Fruit fly (Drosophila melanogaster): ENCODE data around the gene CG3226.

The CG3226 gene

dm6 chrX:6698248-6698812 lies 44.3 kb upstream of the CG3226 start, which contains the start of gene CG14440 (continued):
- no peak for TF ChIP-seq ase (GFP tag; IDR thresholded peaks at IDR 0.05)
- peak; percentile 24 for TF ChIP-seq CG2116 (GFP tag; optimal IDR thresholded peaks at IDR 0.05)
- no peak for TF ChIP-seq Dip2 (GFP tag; IDR thresholded peaks at IDR 0.05)
- peak in 1 of 2 experiments; percentile 7 for TF ChIP-seq bsh (GFP tag; optimal IDR thresholded peaks at IDR 0.05)
- TF ChIP-seq CG5245 (GFP tag; optimal IDR thresholded peaks at IDR 0.05): no peak
- peak; percentile 35; the same call in 1 of the 2 replicates for TF ChIP-seq seq (GFP tag; IDR thresholded peaks at IDR 0.05)
- peak; percentile 7 for TF ChIP-seq Lhr (GFP tag; optimal IDR thresholded peaks at IDR 0.05)
- TF ChIP-seq nom (GFP tag; optimal IDR thresholded peaks at IDR 0.05): peak; percentile 33
- peak; percentile 45 for TF ChIP-seq HmgZ (tag; optimal IDR thresholded peaks at IDR 0.05)
- TF ChIP-seq Bdp1 (GFP tag; optimal IDR thresholded peaks at IDR 0.05): no peak
- TF ChIP-seq row (GFP tag; IDR thresholded peaks at IDR 0.05): peak; percentile 71
- no peak for TF ChIP-seq CG10267 (tag; optimal IDR thresholded peaks at IDR 0.05)
- TF ChIP-seq Taf1 (GFP tag; IDR thresholded peaks at IDR 0.05): no peak
- TF ChIP-seq stwl (tag; optimal IDR thresholded peaks at IDR 0.05): peak; percentile 28
- no peak for TF ChIP-seq Nf-YA (GFP tag; IDR thresholded peaks at IDR 0.05)
- TF ChIP-seq bbx (GFP tag; IDR thresholded peaks at IDR 0.05; ENCODE audit: partially characterized antibody): peak; percentile 25; the same call in 1 of the 2 replicates
- TF ChIP-seq B-H2 (GFP tag; optimal IDR thresholded peaks at IDR 0.05): no peak
- peak; percentile 8; the same call in 1 of the 2 replicates for TF ChIP-seq NFAT (GFP tag; IDR thresholded peaks at IDR 0.05)
- TF ChIP-seq sens (GFP tag): peak; percentile 63
- no peak for TF ChIP-seq Drgx (GFP tag; IDR thresholded peaks at IDR 0.05)
- no peak for TF ChIP-seq Rx (GFP tag; IDR thresholded peaks at IDR 0.05)
- TF ChIP-seq CG1024 (GFP tag; IDR thresholded peaks at IDR 0.05): no peak
- TF ChIP-seq scrt (GFP tag; optimal IDR thresholded peaks at IDR 0.05): no peak
- TF ChIP-seq pzg (GFP tag; optimal IDR thresholded peaks at IDR 0.05): peak; percentile 39
- peak; percentile 36 for TF ChIP-seq abd-A (tag; optimal IDR thresholded peaks at IDR 0.05)
- peak; percentile 4 for TF ChIP-seq Ets97D (GFP tag; optimal IDR thresholded peaks at IDR 0.05)
- TF ChIP-seq CG12155 (GFP tag; optimal IDR thresholded peaks at IDR 0.05): peak; percentile 81
- no peak for TF ChIP-seq tin (GFP tag; optimal IDR thresholded peaks at IDR 0.05)
- peak; percentile 33; the same call in 1 of the 2 replicates for TF ChIP-seq CG14014 (GFP tag; IDR thresholded peaks at IDR 0.05)
- TF ChIP-seq Vsx1 (GFP tag; optimal IDR thresholded peaks at IDR 0.05): peak; percentile 2
- peak; percentile 12 for TF ChIP-seq CG10147 (GFP tag; optimal IDR thresholded peaks at IDR 0.05)
- TF ChIP-seq CG1603 (tag; optimal IDR thresholded peaks at IDR 0.05): peak; percentile 8
- TF ChIP-seq CG32767 (GFP tag; IDR thresholded peaks at IDR 0.05): no peak
- no peak for TF ChIP-seq hkb (optimal IDR thresholded peaks at IDR 0.05)
- TF ChIP-seq hkb (GFP tag; IDR thresholded peaks at IDR 0.05): peak; percentile 40; the same call in 1 of the 2 replicates
- TF ChIP-seq CG1647 (GFP tag; optimal IDR thresholded peaks at IDR 0.05): no peak
- no peak for TF ChIP-seq da (GFP tag; optimal IDR thresholded peaks at IDR 0.05)
- TF ChIP-seq MESR4 (GFP tag; optimal IDR thresholded peaks at IDR 0.05): peak; percentile 50
- peak; percentile 15 for TF ChIP-seq wek (GFP tag; optimal IDR thresholded peaks at IDR 0.05)
- 0 out of 2 replicates have a peak, but pooled peaks have one; percentile 7 for TF ChIP-seq Xrp1 (GFP tag; IDR thresholded peaks at IDR 0.05)
- TF ChIP-seq Opbp (GFP tag; IDR thresholded peaks at IDR 0.05; ENCODE audit: partially characterized antibody): no peak
- peak; percentile 39 for TF ChIP-seq Dp (GFP tag; optimal IDR thresholded peaks at IDR 0.05)
- TF ChIP-seq tio (GFP tag; optimal IDR thresholded peaks at IDR 0.05): no peak
- peak; percentile 38 for TF ChIP-seq E2f2 (GFP tag; IDR thresholded peaks at IDR 0.05)
- no peak for TF ChIP-seq hth (optimal IDR thresholded peaks at IDR 0.05)
- TF ChIP-seq Nf-YB (GFP tag; optimal IDR thresholded peaks at IDR 0.05): no peak
- TF ChIP-seq CG12104 (GFP tag; optimal IDR thresholded peaks at IDR 0.05): no peak
- peak; percentile 5 for TF ChIP-seq kni (GFP tag; optimal IDR thresholded peaks at IDR 0.05)
- no peak for TF ChIP-seq NC2α (GFP tag; optimal IDR thresholded peaks at IDR 0.05)
- TF ChIP-seq CG9437 (GFP tag; optimal IDR thresholded peaks at IDR 0.05): no peak
- TF ChIP-seq CG5953 (GFP tag; IDR thresholded peaks at IDR 0.05): no peak

Measured in whole organism, embryonic.